Worm (Caenorhabditis elegans) whole organism, midembryonic: ENCODE data around the gene T10H9.8.

Experiments used
- cog-1 ChIP-seq: sonication (generic microtip); optimal IDR thresholded peaks from 2 replicates; lab custom pipeline; 2016; ENCODE audit warnings: missing genetic modification characterization, missing compliant biosample characterization
- klf-2 ChIP-seq: fragments of 200-800 bp; sonication (Bioruptor generic); conservative IDR thresholded peaks from 2 replicates; pipeline ENCODE4 v1.3.6; 2022; ENCODE audit warnings: missing genetic modification reagents, missing genetic modification characterization, missing compliant biosample characterization
- ztf-23 ChIP-seq: fragments of 200-800 bp; sonication (Bioruptor generic); IDR thresholded peaks from 2 replicates; pipeline ENCODE4 v1.3.6; 2022; ENCODE audit warnings: missing genetic modification reagents, missing genetic modification characterization, missing compliant biosample characterization

ce11 chrV:6661658-6662057 lies 9.5 kb downstream of the T10H9.8 start:
- TF ChIP-seq klf-2 (GFP tag; lab: Robert Waterston, UW) (no peak), cog-1 (tag; lab: Kevin White, UChicago) (no peak), ztf-23 (GFP tag; lab: Robert Waterston, UW) (no peak)
